Worm (Caenorhabditis elegans) whole organism, early embryonic: ENCODE results near the gene pct-1.

ENCODE experiments used
- ama-1 ChIP-seq: fragments of 150-350 bp; optimal IDR thresholded peaks from 2 replicates; lab custom pipeline; 2014
- ceh-36 ChIP-seq: sonication (generic microtip); optimal IDR thresholded peaks from 2 replicates; lab custom pipeline; 2016; ENCODE audit warnings: missing genetic modification characterization, inconsistent platforms, missing compliant biosample characterization
- flt-1 ChIP-seq: fragments of 200-800 bp; sonication (Bioruptor generic); IDR thresholded peaks from 2 replicates; pipeline ENCODE4 v1.3.6; 2022; ENCODE audit warnings: missing genetic modification characterization, missing compliant biosample characterization
- hmbx-1 ChIP-seq: sonication (generic microtip); optimal IDR thresholded peaks from 2 replicates; lab custom pipeline; 2016; ENCODE audit warnings: mild to moderate bottlenecking, missing genetic modification characterization, missing compliant biosample characterization
- hmg-4 ChIP-seq: fragments of 200-800 bp; sonication (Bioruptor generic); optimal IDR thresholded peaks from 2 replicates; lab custom pipeline; 2018; ENCODE audit warnings: mild to moderate bottlenecking, missing genetic modification characterization, missing compliant biosample characterization
- pes-1 ChIP-seq: fragments of 200-800 bp; sonication (Bioruptor generic); IDR thresholded peaks from 2 replicates; pipeline ENCODE4 v1.3.6; 2022; ENCODE audit warnings: missing genetic modification reagents, missing genetic modification characterization, missing compliant biosample characterization
- sea-1 ChIP-seq: fragments of 200-800 bp; sonication (Bioruptor generic); conservative IDR thresholded peaks from 2 replicates; pipeline ENCODE4 v1.3.6; 2022; ENCODE audit warnings: missing genetic modification characterization, missing compliant biosample characterization
- tbx-11 ChIP-seq: fragments of 200-800 bp; sonication (Bioruptor generic); IDR thresholded peaks from 2 replicates; pipeline ENCODE4 v1.3.6; 2022; ENCODE audit warnings: missing genetic modification characterization, missing compliant biosample characterization
- tbx-37 ChIP-seq: fragments of 200-800 bp; sonication (Bioruptor generic); conservative IDR thresholded peaks from 2 replicates; pipeline ENCODE4 v1.3.6; 2022; ENCODE audit warnings: missing genetic modification reagents, missing genetic modification characterization, missing compliant biosample characterization
- tra-4 ChIP-seq: sonication (generic microtip); optimal IDR thresholded peaks from 2 replicates; lab custom pipeline; 2017; ENCODE audit warnings: missing genetic modification characterization, missing compliant biosample characterization

ce11 chrIV:8138984-8139383 is 37.3 kb upstream of the pct-1 start, which contains the start of gene pmk-3:
- TF ChIP-seq hmg-4 (GFP tag; lab: Kevin White, UChicago) (no peak), ceh-36 (tag; lab: Kevin White, UChicago) (no peak), sea-1 (GFP tag; lab: Robert Waterston, UW) (no peak), ama-1 (lab: Kevin White, UChicago) (no peak), tbx-37 (no peak), tra-4 (tag; lab: Kevin White, UChicago) (no peak), hmbx-1 (tag; lab: Kevin White, UChicago) (no peak), tbx-11 (GFP tag; lab: Robert Waterston, UW) (no peak), pes-1 (no peak), flt-1 (GFP tag; lab: Robert Waterston, UW) (no peak)
